Fruit fly (Drosophila melanogaster) whole organism, embryonic: ENCODE data around the gene CG18302.
A peak's percentile ranks its signal among the peaks of the same experiment; 100 is the strongest.

Experiments used
- Asciz ChIP-seq: fragments of 200-800 bp; sonication (Bioruptor generic); optimal IDR thresholded peaks from 2 replicates; lab custom pipeline; 2017; ENCODE audit warnings: missing biosample characterization, mild to moderate bottlenecking, missing genetic modification characterization, missing genetic modification reagents
- Bdp1 ChIP-seq: fragments of 200-800 bp; sonication (Bioruptor generic); optimal IDR thresholded peaks from 3 replicates; lab custom pipeline; 2016; ENCODE audit warnings: missing biosample characterization, missing genetic modification characterization
- CG11695 ChIP-seq: fragments of 200-800 bp; sonication (Bioruptor generic); IDR thresholded peaks from 3 replicates; pipeline ENCODE4 v1.3.6; 2022; ENCODE audit warnings: missing biosample characterization, missing genetic modification characterization
- CG12391 ChIP-seq: fragments of 200-800 bp; sonication (Bioruptor generic); optimal IDR thresholded peaks from 3 replicates; lab custom pipeline; 2018; ENCODE audit warnings: missing biosample characterization, mild to moderate bottlenecking, missing genetic modification characterization, moderate library complexity
- CG13287 ChIP-seq: fragments of 200-800 bp; sonication (Bioruptor generic); IDR thresholded peaks from 2 replicates; pipeline ENCODE4 v1.3.6; 2022; ENCODE audit warnings: missing biosample characterization, missing genetic modification characterization; ENCODE audit not compliant: partially characterized antibody
- CG14667 ChIP-seq: fragments of 200-800 bp; sonication (Bioruptor generic); IDR thresholded peaks from 2 replicates; pipeline ENCODE4 v1.3.6; 2022; ENCODE audit warnings: missing biosample characterization, missing genetic modification characterization
- CG16779 ChIP-seq: fragments of 200-800 bp; sonication (Bioruptor generic); IDR thresholded peaks from 2 replicates; pipeline ENCODE4 v1.3.6; 2022; ENCODE audit warnings: missing biosample characterization, missing genetic modification characterization
- CG17359 ChIP-seq: fragments of 200-800 bp; sonication (Bioruptor generic); optimal IDR thresholded peaks from 3 replicates; lab custom pipeline; 2018; ENCODE audit warnings: missing biosample characterization, mild to moderate bottlenecking, missing genetic modification characterization, moderate library complexity
- CG2129 ChIP-seq: fragments of 200-800 bp; sonication (Bioruptor generic); IDR thresholded peaks from 2 replicates; pipeline ENCODE4 v1.3.6; 2022; ENCODE audit warnings: missing biosample characterization, missing genetic modification characterization; ENCODE audit not compliant: partially characterized antibody
- CG2678 ChIP-seq: fragments of 200-800 bp; sonication (Bioruptor generic); optimal IDR thresholded peaks from 3 replicates; lab custom pipeline; 2019; ENCODE audit warnings: missing biosample characterization, mild to moderate bottlenecking, missing genetic modification characterization, moderate library complexity
- CG31224 ChIP-seq: fragments of 200-800 bp; sonication (Bioruptor generic); IDR thresholded peaks from 2 replicates; pipeline ENCODE4 v1.3.6; 2022; ENCODE audit warnings: missing biosample characterization, missing genetic modification characterization
- CG34224 ChIP-seq: fragments of 200-800 bp; sonication (Bioruptor generic); IDR thresholded peaks from 3 replicates; pipeline ENCODE4 v1.3.6; 2022; ENCODE audit warnings: missing biosample characterization, missing genetic modification characterization; ENCODE audit not compliant: partially characterized antibody
- CG5180 ChIP-seq: fragments of 200-800 bp; sonication (Bioruptor generic); optimal IDR thresholded peaks from 3 replicates; lab custom pipeline; 2017; ENCODE audit warnings: missing biosample characterization, missing genetic modification characterization, mild to moderate bottlenecking, moderate library complexity, missing genetic modification reagents
- CG6683 ChIP-seq: fragments of 200-800 bp; sonication (Bioruptor generic); optimal IDR thresholded peaks from 2 replicates; lab custom pipeline; 2017; ENCODE audit warnings: missing biosample characterization, mild to moderate bottlenecking, missing genetic modification characterization, missing genetic modification reagents
- CG6689 ChIP-seq: fragments of 200-800 bp; sonication (Bioruptor generic); IDR thresholded peaks from 2 replicates; pipeline ENCODE4 v1.3.6; 2022; ENCODE audit warnings: missing biosample characterization, missing genetic modification characterization
- CG7745 ChIP-seq: fragments of 200-800 bp; sonication (Bioruptor generic); optimal IDR thresholded peaks from 2 replicates; lab custom pipeline; 2018; ENCODE audit warnings: missing biosample characterization, mild to moderate bottlenecking, missing genetic modification characterization, moderate library complexity
- CG9437 ChIP-seq: fragments of 200-800 bp; sonication (Bioruptor generic); optimal IDR thresholded peaks from 2 replicates; lab custom pipeline; 2018; ENCODE audit warnings: missing biosample characterization, mild to moderate bottlenecking, missing genetic modification characterization
- CHES-1-like ChIP-seq: fragments of 200-800 bp; sonication (Bioruptor generic); optimal IDR thresholded peaks from 2 replicates; lab custom pipeline; 2016; ENCODE audit warnings: missing biosample characterization, missing genetic modification characterization
- D ChIP-seq, 2 experiments: fragments of 200-800 bp in 1 of 2; fragments of >200 bp in 1 of 2; sonication (Bioruptor generic) in 1 of 2; optimal IDR thresholded peaks; 2 replicates in 1 of 2; 3 replicates in 1 of 2; lab custom pipeline; 2017; ENCODE audit warnings: mild to moderate bottlenecking in 1 of 2, missing biosample characterization in 1 of 2, missing genetic modification characterization in 1 of 2, missing genetic modification reagents in 1 of 2
- D19B ChIP-seq: fragments of 200-800 bp; sonication (Bioruptor generic); optimal IDR thresholded peaks from 2 replicates; lab custom pipeline; 2017; ENCODE audit warnings: missing biosample characterization, mild to moderate bottlenecking, missing genetic modification characterization
- Dll ChIP-seq: fragments of 200-800 bp; sonication (Bioruptor generic); IDR thresholded peaks from 4 replicates; pipeline ENCODE4 v1.3.6; 2022; ENCODE audit warnings: missing biosample characterization, missing genetic modification characterization; ENCODE audit not compliant: partially characterized antibody
- E2f1 ChIP-seq: fragments of 200-800 bp; sonication (Bioruptor generic); IDR thresholded peaks from 2 replicates; pipeline ENCODE4 v1.3.6; 2022; ENCODE audit warnings: missing biosample characterization, missing genetic modification characterization
- Ets65A ChIP-seq: fragments of 200-800 bp; sonication (Bioruptor generic); peaks from one replicate; lab custom pipeline; 2016; ENCODE audit warnings: missing biosample characterization, missing genetic modification characterization
- Fer3 ChIP-seq: fragments of 200-800 bp; sonication (Bioruptor generic); optimal IDR thresholded peaks from 2 replicates; lab custom pipeline; 2018; ENCODE audit warnings: missing biosample characterization, mild to moderate bottlenecking, missing genetic modification characterization, moderate library complexity
- Hmr ChIP-seq: fragments of 200-800 bp; sonication (Bioruptor generic); optimal IDR thresholded peaks from 3 replicates; lab custom pipeline; 2017; ENCODE audit warnings: mild to moderate bottlenecking, missing biosample characterization, missing genetic modification reagents, missing genetic modification characterization
- Kr ChIP-seq: fragments of 200-800 bp; sonication (Bioruptor generic); optimal IDR thresholded peaks from 2 replicates; lab custom pipeline; 2017; ENCODE audit warnings: missing biosample characterization, mild to moderate bottlenecking, missing genetic modification characterization
- Lhr ChIP-seq: fragments of 200-800 bp; sonication (Bioruptor generic); optimal IDR thresholded peaks from 3 replicates; lab custom pipeline; 2017; ENCODE audit warnings: mild to moderate bottlenecking, missing biosample characterization, missing genetic modification reagents, missing genetic modification characterization
- MTF-1 ChIP-seq: fragments of 200-800 bp; sonication (Bioruptor generic); optimal IDR thresholded peaks from 2 replicates; lab custom pipeline; 2018; ENCODE audit warnings: missing biosample characterization, mild to moderate bottlenecking, missing genetic modification characterization, borderline replicate concordance
- NK7.1 ChIP-seq: fragments of 200-800 bp; sonication (Bioruptor generic); optimal IDR thresholded peaks from 3 replicates; lab custom pipeline; 2016; ENCODE audit warnings: missing biosample characterization, missing genetic modification characterization
- bsh ChIP-seq, 2 experiments: fragments of 200-800 bp; sonication (Bioruptor generic); optimal IDR thresholded peaks; 2 replicates each; lab custom pipeline; 2017 to 2018; ENCODE audit warnings: mild to moderate bottlenecking in 2 of 2, missing biosample characterization in 2 of 2, missing genetic modification characterization in 2 of 2, moderate library complexity in 1 of 2
- dpn ChIP-seq, 2 experiments: fragments of 200-800 bp; sonication (Bioruptor generic); optimal IDR thresholded peaks; 3 replicates each; lab custom pipeline; 2016; ENCODE audit warnings: missing biosample characterization in 2 of 2, missing genetic modification characterization in 2 of 2
- ems ChIP-seq: fragments of 200-800 bp; sonication (Bioruptor generic); optimal IDR thresholded peaks from 3 replicates; lab custom pipeline; 2016; ENCODE audit warnings: missing biosample characterization, missing genetic modification characterization
- exex ChIP-seq: fragments of 200-800 bp; sonication (Bioruptor generic); optimal IDR thresholded peaks from 4 replicates; lab custom pipeline; 2018; ENCODE audit warnings: missing biosample characterization, mild to moderate bottlenecking, missing genetic modification characterization, moderate library complexity
- fd64A ChIP-seq: fragments of 200-800 bp; sonication (Bioruptor generic); optimal IDR thresholded peaks from 3 replicates; lab custom pipeline; 2018; ENCODE audit warnings: missing biosample characterization, mild to moderate bottlenecking, missing genetic modification characterization
- fd96Cb ChIP-seq: fragments of 200-800 bp; sonication (Bioruptor generic); optimal IDR thresholded peaks from 2 replicates; lab custom pipeline; 2018; ENCODE audit warnings: missing biosample characterization, mild to moderate bottlenecking, missing genetic modification characterization, moderate library complexity
- fru ChIP-seq: fragments of >200 bp; optimal IDR thresholded peaks from 2 replicates; lab custom pipeline; 2017
- gfzf ChIP-seq: fragments of 200-800 bp; sonication (Bioruptor generic); optimal IDR thresholded peaks from 2 replicates; lab custom pipeline; 2016; ENCODE audit warnings: missing biosample characterization, mild to moderate bottlenecking, missing genetic modification characterization, moderate library complexity
- gsb-n ChIP-seq: fragments of 200-800 bp; sonication (Bioruptor generic); optimal IDR thresholded peaks from 3 replicates; lab custom pipeline; 2018; ENCODE audit warnings: missing biosample characterization, mild to moderate bottlenecking, missing genetic modification characterization
- ham ChIP-seq: fragments of 200-800 bp; sonication (Bioruptor generic); IDR thresholded peaks from 2 replicates; pipeline ENCODE4 v1.3.6; 2022; ENCODE audit warnings: missing biosample characterization, missing genetic modification characterization
- kni ChIP-seq: fragments of 200-800 bp; sonication (Bioruptor generic); optimal IDR thresholded peaks from 3 replicates; lab custom pipeline; 2017; ENCODE audit warnings: mild to moderate bottlenecking, missing biosample characterization, missing genetic modification reagents, missing genetic modification characterization
- onecut ChIP-seq: fragments of 200-800 bp; sonication (Bioruptor generic); IDR thresholded peaks from 2 replicates; pipeline ENCODE4 v1.3.6; 2022; ENCODE audit warnings: missing biosample characterization, missing genetic modification characterization
- pfk ChIP-seq: fragments of 200-800 bp; sonication (Bioruptor generic); optimal IDR thresholded peaks from 2 replicates; lab custom pipeline; 2018; ENCODE audit warnings: missing biosample characterization, mild to moderate bottlenecking, missing genetic modification characterization, moderate library complexity
- pros ChIP-seq: fragments of 200-800 bp; sonication (Bioruptor generic); optimal IDR thresholded peaks from 3 replicates; lab custom pipeline; 2019; ENCODE audit warnings: missing biosample characterization, mild to moderate bottlenecking, missing genetic modification characterization, moderate library complexity
- seq ChIP-seq: fragments of 200-800 bp; sonication (Bioruptor generic); IDR thresholded peaks from 2 replicates; pipeline ENCODE4 v1.3.6; 2022; ENCODE audit warnings: missing biosample characterization, missing genetic modification characterization
- slou ChIP-seq: fragments of 200-800 bp; sonication (Bioruptor generic); optimal IDR thresholded peaks from 3 replicates; lab custom pipeline; 2016; ENCODE audit warnings: missing biosample characterization, missing genetic modification characterization
- usp ChIP-seq: fragments of >200 bp; optimal IDR thresholded peaks from 2 replicates; lab custom pipeline; 2017; ENCODE audit warnings: missing biosample characterization, missing genetic modification characterization
- wek ChIP-seq: fragments of 200-800 bp; sonication (Bioruptor generic); optimal IDR thresholded peaks from 3 replicates; lab custom pipeline; 2018; ENCODE audit warnings: missing biosample characterization, mild to moderate bottlenecking, missing genetic modification characterization, moderate library complexity
- yki ChIP-seq: fragments of >200 bp; optimal IDR thresholded peaks from 3 replicates; lab custom pipeline; 2018

CG18302 gene

DNA sequence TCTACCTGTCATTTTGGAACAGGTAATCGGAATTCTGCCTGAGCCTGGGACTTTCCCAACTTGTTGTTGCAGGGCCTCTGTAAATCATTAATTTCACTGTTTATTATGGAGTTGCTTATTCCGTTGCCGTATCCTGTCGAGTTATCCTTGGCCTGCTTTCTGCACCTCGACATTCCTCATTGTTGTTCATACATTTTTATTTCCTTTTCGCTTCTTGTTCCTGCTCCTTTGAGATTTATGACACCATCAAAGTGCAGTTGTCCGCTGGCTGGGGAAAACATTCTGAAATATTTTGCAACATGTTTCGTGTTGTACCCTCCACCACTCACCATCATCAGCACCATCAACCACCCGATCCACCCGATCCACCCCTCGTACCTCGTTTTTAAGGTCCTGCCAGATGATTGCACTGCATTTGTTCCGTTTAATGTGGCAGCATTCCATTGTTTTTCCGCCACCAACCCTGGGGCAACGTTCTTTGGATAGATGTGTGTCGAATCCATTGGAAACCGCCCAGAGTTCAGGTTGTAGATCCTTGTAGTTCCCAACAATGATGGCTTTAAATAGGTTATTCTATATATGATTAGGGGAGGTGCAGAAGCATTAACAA lies 14.8 kb downstream of the CG18302 start (continued):
- TF ChIP-seq NK7.1 (no peak), bsh (GFP tag; optimal IDR thresholded peaks at IDR 0.05; lab: Kevin White, UChicago) (no peak), gsb-n (tag; lab: Kevin White, UChicago) (peak; percentile 91), CG11695 (GFP tag; lab: Robert Waterston, UW) (no peak), wek (GFP tag; lab: Kevin White, UChicago) (no peak), CG5180 (GFP tag; lab: Kevin White, UChicago) (peak; percentile 41), D (optimal IDR thresholded peaks at IDR 0.05; lab: Kevin White, UChicago) (peak; percentile 89), D (GFP tag; optimal IDR thresholded peaks at IDR 0.05; lab: Kevin White, UChicago) (no peak), usp (GFP tag; lab: Kevin White, UChicago) (no peak), slou (no peak)

- TF ChIP-seq ham (GFP tag; lab: Robert Waterston, UW) (no peak), CG6689 (GFP tag; lab: Robert Waterston, UW) (no peak), CG16779 (no peak), CG31224 (GFP tag; lab: Robert Waterston, UW) (no peak), Lhr (GFP tag; lab: Kevin White, UChicago) (peak; percentile 35), Asciz (GFP tag; lab: Kevin White, UChicago) (peak; percentile 22), Hmr (GFP tag; lab: Kevin White, UChicago) (peak; percentile 8), Bdp1 (GFP tag; lab: Kevin White, UChicago) (peak; percentile 43), yki (lab: Kevin White, UChicago) (no peak), kni (GFP tag; lab: Kevin White, UChicago) (peak; percentile 17), Kr (GFP tag; lab: Kevin White, UChicago) (peak; percentile 44), CHES-1-like (GFP tag; lab: Kevin White, UChicago) (peak; percentile 22), CG6683 (GFP tag; lab: Kevin White, UChicago) (no peak), CG34224 (GFP tag; lab: Robert Waterston, UW) (no peak), seq (GFP tag; lab: Robert Waterston, UW) (peak; percentile 41; the same call in 1 of the 2 replicates), D19B (GFP tag; lab: Kevin White, UChicago) (no peak), Dll (GFP tag; lab: Robert Waterston, UW) (no peak), pfk (peak; percentile 32), exex (tag; lab: Kevin White, UChicago) (peak; percentile 36), fd96Cb (tag; lab: Kevin White, UChicago) (no peak), CG2678 (peak; percentile 40), CG9437 (GFP tag; lab: Kevin White, UChicago) (no peak), CG2129 (no peak), Ets65A (GFP tag; lab: Kevin White, UChicago) (no peak), CG14667 (no peak), dpn (GFP tag; optimal IDR thresholded peaks at IDR 0.05; lab: Kevin White, UChicago) (peak in 1 of 2 experiments; percentile 4), ems (GFP tag; lab: Kevin White, UChicago) (no peak), onecut (GFP tag; lab: Robert Waterston, UW) (peak; percentile 31; the same call in 1 of the 2 replicates), CG13287 (GFP tag; lab: Robert Waterston, UW) (no peak), Fer3 (tag; lab: Kevin White, UChicago) (no peak), fd64A (GFP tag; lab: Kevin White, UChicago) (peak; percentile 58), MTF-1 (peak; percentile 60), pros (GFP tag; lab: Kevin White, UChicago) (peak; percentile 64), gfzf (GFP tag; lab: Kevin White, UChicago) (no peak), E2f1 (GFP tag; lab: Robert Waterston, UW) (peak; percentile 16; the same call in 1 of the 2 replicates), CG17359 (tag; lab: Kevin White, UChicago) (peak; percentile 20), fru (no peak), CG12391 (tag; lab: Kevin White, UChicago) (peak; percentile 5), CG7745 (tag; lab: Kevin White, UChicago) (peak; percentile 86)
These were observed 18.7 kb downstream of the CG18302 start for dm6 chr2L:10552807-10553206.
